Worm (Caenorhabditis elegans) whole organism, young adult: ENCODE data around the gene unc-36.

Experiments used
- B0019.2 ChIP-seq: fragments of 200-800 bp; sonication (Bioruptor generic); conservative IDR thresholded peaks from 2 replicates; pipeline ENCODE4 v1.3.6; 2022; ENCODE audit warnings: missing genetic modification reagents, missing genetic modification characterization, missing compliant biosample characterization
- D2030.7 ChIP-seq: fragments of 200-800 bp; sonication (Bioruptor generic); IDR thresholded peaks from 2 replicates; pipeline ENCODE4 v1.3.6; 2022; ENCODE audit warnings: missing genetic modification reagents, missing genetic modification characterization, missing compliant biosample characterization
- F23B12.7 ChIP-seq: sonication (generic microtip); optimal IDR thresholded peaks from 2 replicates; lab custom pipeline; 2017; ENCODE audit warnings: missing genetic modification characterization, mild to moderate bottlenecking, missing compliant biosample characterization, antibody characterized with exemption, moderate library complexity; ENCODE audit not compliant: insufficient read depth
- F33H1.4 ChIP-seq: fragments of 200-800 bp; sonication (Bioruptor generic); IDR thresholded peaks from 2 replicates; pipeline ENCODE4 v1.3.6; 2022; ENCODE audit warnings: missing genetic modification reagents, missing genetic modification characterization, missing compliant biosample characterization
- F49E8.2 ChIP-seq: sonication (generic microtip); optimal IDR thresholded peaks from 3 replicates; lab custom pipeline; 2017; ENCODE audit warnings: missing genetic modification characterization, mild to moderate bottlenecking, missing compliant biosample characterization, antibody characterized with exemption, moderate library complexity; ENCODE audit not compliant: insufficient read depth
- F55B11.4 ChIP-seq: sonication (generic microtip); optimal IDR thresholded peaks from 2 replicates; lab custom pipeline; 2016; ENCODE audit warnings: missing compliant biosample characterization, missing genetic modification characterization, borderline replicate concordance; ENCODE audit not compliant: insufficient read depth
- K12H6.12 ChIP-seq: fragments of 200-800 bp; sonication (Bioruptor generic); optimal IDR thresholded peaks from 2 replicates; lab custom pipeline; 2018; ENCODE audit warnings: mild to moderate bottlenecking, missing genetic modification characterization, missing compliant biosample characterization
- T26A5.8 ChIP-seq: sonication (generic microtip); optimal IDR thresholded peaks from 2 replicates; lab custom pipeline; 2016; ENCODE audit warnings: missing genetic modification characterization, missing compliant biosample characterization
- Y67H2A.10 ChIP-seq: fragments of 200-800 bp; sonication (Bioruptor generic); conservative IDR thresholded peaks from 2 replicates; pipeline ENCODE4 v1.3.6; 2022; ENCODE audit warnings: missing genetic modification reagents, missing genetic modification characterization, missing compliant biosample characterization
- Y79H2A.3 ChIP-seq: fragments of 200-800 bp; sonication (Bioruptor generic); conservative IDR thresholded peaks from 2 replicates; pipeline ENCODE4 v1.3.6; 2022; ENCODE audit warnings: missing genetic modification reagents, missing genetic modification characterization, missing compliant biosample characterization
- Y95B8A.8 ChIP-seq: fragments of 200-800 bp; sonication (Bioruptor generic); IDR thresholded peaks from 2 replicates; pipeline ENCODE4 v1.3.6; 2022; ENCODE audit warnings: missing genetic modification reagents, missing genetic modification characterization, missing compliant biosample characterization
- ZK185.1 ChIP-seq: sonication (generic microtip); optimal IDR thresholded peaks from 2 replicates; lab custom pipeline; 2016; ENCODE audit warnings: mild to moderate bottlenecking, missing genetic modification characterization, missing compliant biosample characterization; ENCODE audit not compliant: poor library complexity, severe bottlenecking
- ama-1 ChIP-seq, 3 experiments: fragments of 150-350 bp in 1 of 3; sonication (generic microtip) in 2 of 3; optimal IDR thresholded peaks; 2 replicates each; lab custom pipeline; 2014 to 2018; ENCODE audit warnings: missing biosample characterization in 2 of 3, missing genetic modification characterization in 2 of 3, missing genetic modification reagents in 2 of 3
- atf-7 ChIP-seq: sonication (generic microtip); optimal IDR thresholded peaks from 2 replicates; lab custom pipeline; 2017; ENCODE audit warnings: mild to moderate bottlenecking, missing genetic modification characterization, missing compliant biosample characterization
- attf-6 ChIP-seq: fragments of 200-800 bp; sonication (Bioruptor generic); IDR thresholded peaks from 2 replicates; pipeline ENCODE4 v1.3.6; 2022; ENCODE audit warnings: missing genetic modification reagents, missing genetic modification characterization, missing compliant biosample characterization
- ceh-79 ChIP-seq: sonication (generic microtip); optimal IDR thresholded peaks from 2 replicates; lab custom pipeline; 2017; ENCODE audit warnings: mild to moderate bottlenecking, missing genetic modification characterization, missing compliant biosample characterization
- ceh-91 ChIP-seq: fragments of 200-800 bp; sonication (Bioruptor generic); IDR thresholded peaks from 2 replicates; pipeline ENCODE4 v1.3.6; 2022; ENCODE audit warnings: missing genetic modification reagents, missing genetic modification characterization, missing compliant biosample characterization
- dpl-1 ChIP-seq: fragments of 150-350 bp; optimal IDR thresholded peaks from 2 replicates; lab custom pipeline; 2014; ENCODE audit warnings: missing biosample characterization, missing genetic modification reagents, missing genetic modification characterization
- efl-1 ChIP-seq: fragments of 150-350 bp; optimal IDR thresholded peaks from 2 replicates; lab custom pipeline; 2014; ENCODE audit warnings: missing biosample characterization, missing genetic modification reagents, missing genetic modification characterization
- egl-44 ChIP-seq: fragments of 200-800 bp; sonication (Bioruptor generic); IDR thresholded peaks from 2 replicates; pipeline ENCODE4 v1.3.6; 2022; ENCODE audit warnings: missing genetic modification reagents, missing genetic modification characterization, missing compliant biosample characterization
- ekl-4 ChIP-seq: fragments of 200-800 bp; sonication (Bioruptor generic); IDR thresholded peaks from 2 replicates; pipeline ENCODE4 v1.3.6; 2022; ENCODE audit warnings: missing genetic modification reagents, missing genetic modification characterization, missing compliant biosample characterization
- fkh-3 ChIP-seq: sonication (generic microtip); optimal IDR thresholded peaks from 2 replicates; lab custom pipeline; 2016; ENCODE audit warnings: mild to moderate bottlenecking, missing genetic modification characterization, missing compliant biosample characterization
- gei-17 ChIP-seq: fragments of 200-800 bp; sonication (Bioruptor generic); optimal IDR thresholded peaks from 2 replicates; lab custom pipeline; 2018; ENCODE audit warnings: mild to moderate bottlenecking, missing genetic modification characterization, missing compliant biosample characterization
- lag-1 ChIP-seq: fragments of 200-800 bp; sonication (Bioruptor generic); IDR thresholded peaks from 2 replicates; pipeline ENCODE4 v1.3.6; 2022; ENCODE audit warnings: missing genetic modification reagents, missing genetic modification characterization, missing compliant biosample characterization
- let-526 ChIP-seq: fragments of 200-800 bp; sonication (Bioruptor generic); IDR thresholded peaks from 2 replicates; pipeline ENCODE4 v1.3.6; 2022; ENCODE audit warnings: missing genetic modification reagents, missing genetic modification characterization, missing compliant biosample characterization
- lin-26 ChIP-seq: fragments of 200-800 bp; sonication (Bioruptor generic); IDR thresholded peaks from 2 replicates; pipeline ENCODE4 v1.3.6; 2022; ENCODE audit warnings: missing genetic modification reagents, missing genetic modification characterization, missing compliant biosample characterization
- lin-40 ChIP-seq: sonication (generic microtip); optimal IDR thresholded peaks from 2 replicates; lab custom pipeline; 2016; ENCODE audit warnings: missing genetic modification characterization, mild to moderate bottlenecking, missing compliant biosample characterization, missing genotype, missing genetic modification reagents
- lir-1 ChIP-seq: fragments of 200-800 bp; sonication (Bioruptor generic); conservative IDR thresholded peaks from 2 replicates; pipeline ENCODE4 v1.3.6; 2022; ENCODE audit warnings: missing genetic modification reagents, missing genetic modification characterization, missing compliant biosample characterization
- lsl-1 ChIP-seq: fragments of 200-800 bp; sonication (Bioruptor generic); optimal IDR thresholded peaks from 2 replicates; lab custom pipeline; 2018; ENCODE audit warnings: mild to moderate bottlenecking, missing genetic modification characterization, moderate library complexity, missing compliant biosample characterization
- madf-3 ChIP-seq: fragments of 200-800 bp; sonication (Bioruptor generic); IDR thresholded peaks from 2 replicates; pipeline ENCODE4 v1.3.6; 2022; ENCODE audit warnings: missing genetic modification reagents, missing genetic modification characterization, missing compliant biosample characterization
- nfya-1 ChIP-seq: sonication (generic microtip); optimal IDR thresholded peaks from 2 replicates; lab custom pipeline; 2017; ENCODE audit warnings: antibody characterized with exemption, missing compliant biosample characterization, missing genetic modification characterization, borderline replicate concordance; ENCODE audit not compliant: insufficient read depth
- nhr-27 ChIP-seq: fragments of 200-800 bp; sonication (Bioruptor generic); optimal IDR thresholded peaks from 2 replicates; lab custom pipeline; 2018; ENCODE audit warnings: mild to moderate bottlenecking, missing genetic modification characterization, moderate library complexity, missing compliant biosample characterization
- repo-1 ChIP-seq: sonication (generic microtip); optimal IDR thresholded peaks from 2 replicates; lab custom pipeline; 2017; ENCODE audit warnings: mild to moderate bottlenecking, missing genetic modification characterization, missing compliant biosample characterization
- rpc-1 ChIP-seq, 2 experiments: fragments of 150-350 bp in 1 of 2; sonication (generic microtip) in 1 of 2; optimal IDR thresholded peaks; 2 replicates each; lab custom pipeline; 2014 to 2018; ENCODE audit warnings: missing biosample characterization in 1 of 2, missing genetic modification characterization in 1 of 2, missing genetic modification reagents in 1 of 2, missing genotype in 1 of 2
- sdz-38 ChIP-seq: sonication (generic microtip); optimal IDR thresholded peaks from 2 replicates; lab custom pipeline; 2016; ENCODE audit warnings: missing genotype, missing genetic modification characterization, missing compliant biosample characterization
- snpc-1.1 ChIP-seq: sonication (generic microtip); optimal IDR thresholded peaks from 2 replicates; lab custom pipeline; 2017; ENCODE audit warnings: missing genetic modification characterization, mild to moderate bottlenecking, missing compliant biosample characterization, antibody characterized with exemption, moderate library complexity, missing genotype, missing genetic modification reagents; ENCODE audit not compliant: insufficient read depth
- snpc-1.3 ChIP-seq: sonication (generic microtip); optimal IDR thresholded peaks from 2 replicates; lab custom pipeline; 2017; ENCODE audit warnings: missing genetic modification characterization, mild to moderate bottlenecking, missing compliant biosample characterization, antibody characterized with exemption, moderate library complexity, missing genotype, missing genetic modification reagents; ENCODE audit not compliant: insufficient read depth
- snpc-4 ChIP-seq, 5 experiments: fragments of 150-350 bp in 1 of 5; sonication (generic microtip) in 4 of 5; optimal IDR thresholded peaks; 2 replicates each; lab custom pipeline; 2014 to 2018; ENCODE audit warnings: missing genetic modification characterization in 5 of 5, missing biosample characterization in 3 of 5, antibody characterized with exemption in 2 of 5, mild to moderate bottlenecking in 2 of 5, missing compliant biosample characterization in 2 of 5, missing genotype in 2 of 5, moderate library complexity in 2 of 5, missing genetic modification reagents in 1 of 5
- tbp1 ChIP-seq: fragments of 200-800 bp; sonication (Bioruptor generic); optimal IDR thresholded peaks from 2 replicates; lab custom pipeline; 2018; ENCODE audit warnings: mild to moderate bottlenecking, missing genetic modification characterization, missing compliant biosample characterization
- tbx-9 ChIP-seq: sonication (generic microtip); optimal IDR thresholded peaks from 2 replicates; lab custom pipeline; 2016; ENCODE audit warnings: borderline replicate concordance, missing genetic modification characterization, inconsistent platforms, missing compliant biosample characterization
- tlf-1 ChIP-seq: fragments of 200-800 bp; sonication (Bioruptor generic); optimal IDR thresholded peaks from 2 replicates; lab custom pipeline; 2018; ENCODE audit warnings: mild to moderate bottlenecking, missing genetic modification characterization, missing compliant biosample characterization
- zfh-2 ChIP-seq: fragments of 200-800 bp; sonication (Bioruptor generic); conservative IDR thresholded peaks from 2 replicates; pipeline ENCODE4 v1.3.6; 2022; ENCODE audit warnings: missing genetic modification reagents, missing genetic modification characterization, missing compliant biosample characterization
- ztf-3 ChIP-seq: fragments of 200-800 bp; sonication (Bioruptor generic); optimal IDR thresholded peaks from 2 replicates; lab custom pipeline; 2018; ENCODE audit warnings: mild to moderate bottlenecking, missing genetic modification characterization, missing compliant biosample characterization

Gene unc-36

ce11 chrIII:8250007-8250683 lies 49.1 kb upstream of the unc-36 start, which contains the start of gene knl-1 (continued):
- TF ChIP-seq ama-1 (optimal IDR thresholded peaks at IDR 0.05; lab: Kevin White, UChicago) = no peak
- no peak for TF ChIP-seq ama-1 (GFP tag; optimal IDR thresholded peaks at IDR 0.05; lab: Kevin White, UChicago)
- no peak for TF ChIP-seq rpc-1 (optimal IDR thresholded peaks at IDR 0.05; lab: Kevin White, UChicago)
- TF ChIP-seq rpc-1 (tag; optimal IDR thresholded peaks at IDR 0.05; lab: Kevin White, UChicago) = no peak
- no peak for TF ChIP-seq ekl-4 (GFP tag; lab: Robert Waterston, UW)
- TF ChIP-seq madf-3 (GFP tag; lab: Robert Waterston, UW) = no peak
- TF ChIP-seq D2030.7 (GFP tag; lab: Robert Waterston, UW) = peak; percentile 74
- no peak for TF ChIP-seq nhr-27 (tag; lab: Kevin White, UChicago)
- no peak for TF ChIP-seq Y95B8A.8 (GFP tag; lab: Robert Waterston, UW)
- no peak for TF ChIP-seq lin-26
- no peak for TF ChIP-seq attf-6 (GFP tag; lab: Robert Waterston, UW)
- TF ChIP-seq B0019.2 (GFP tag; lab: Robert Waterston, UW) = no peak
- TF ChIP-seq Y67H2A.10 (GFP tag; lab: Robert Waterston, UW) = no peak
- no peak for TF ChIP-seq lag-1 (GFP tag; lab: Robert Waterston, UW)
- no peak for TF ChIP-seq atf-7 (tag; lab: Kevin White, UChicago)
- TF ChIP-seq ceh-79 (tag; lab: Kevin White, UChicago) = no peak
- TF ChIP-seq lsl-1 (GFP tag; lab: Kevin White, UChicago) = peak; percentile 75
- no peak for TF ChIP-seq T26A5.8
- peak; percentile 31; the same call in 1 of the 2 replicates for TF ChIP-seq Y79H2A.3 (GFP tag; lab: Robert Waterston, UW)
- TF ChIP-seq tbp1 (GFP tag; lab: Kevin White, UChicago) = peak; percentile 25
- TF ChIP-seq F55B11.4 = no peak
- no peak for TF ChIP-seq tlf-1 (GFP tag; lab: Kevin White, UChicago)
- TF ChIP-seq F23B12.7 (tag; lab: Kevin White, UChicago) = peak; percentile 80
- TF ChIP-seq tbx-9 (tag; lab: Kevin White, UChicago) = no peak
- TF ChIP-seq ZK185.1 = no peak
- no peak for TF ChIP-seq K12H6.12 (tag; lab: Kevin White, UChicago)
- TF ChIP-seq sdz-38 (tag; lab: Kevin White, UChicago) = no peak
- no peak for TF ChIP-seq nfya-1 (tag; lab: Kevin White, UChicago)
- TF ChIP-seq ceh-91 = peak; percentile 75
- no peak for TF ChIP-seq lir-1 (GFP tag; lab: Robert Waterston, UW)
- TF ChIP-seq snpc-1.1 = no peak
- no peak for TF ChIP-seq ztf-3
- no peak for TF ChIP-seq zfh-2 (GFP tag; lab: Robert Waterston, UW)
- no peak for TF ChIP-seq snpc-1.3 (tag; lab: Kevin White, UChicago)
- TF ChIP-seq repo-1 (tag; lab: Kevin White, UChicago) = no peak
- TF ChIP-seq efl-1 = peak; percentile 90
- no peak for TF ChIP-seq fkh-3 (tag; lab: Kevin White, UChicago)
- peak; percentile 79 for TF ChIP-seq dpl-1 (GFP tag; lab: Kevin White, UChicago)
- no peak for TF ChIP-seq gei-17 (GFP tag; lab: Kevin White, UChicago)
- no peak for TF ChIP-seq egl-44 (GFP tag; lab: Robert Waterston, UW)
- 0 out of 2 replicates have a peak, but pooled peaks have one; percentile 35 for TF ChIP-seq let-526
- no peak for TF ChIP-seq F49E8.2 (tag; lab: Kevin White, UChicago)
- no peak for TF ChIP-seq lin-40 (tag; lab: Kevin White, UChicago)
- TF ChIP-seq snpc-4 (GFP tag; optimal IDR thresholded peaks at IDR 0.05; lab: Kevin White, UChicago) = no peak
- peak in 1 of 4 experiments; percentile 59 for TF ChIP-seq snpc-4 (tag; optimal IDR thresholded peaks at IDR 0.05; lab: Kevin White, UChicago)
- peak; percentile 44 for TF ChIP-seq F33H1.4
